Worm (Caenorhabditis elegans) whole organism, late embryonic: Measurements from ENCODE around the gene syx-3.
A peak's percentile ranks its signal among the peaks of the same experiment; 100 is the strongest.

Experiments used
- C38D4.7 ChIP-seq: fragments of 200-800 bp; sonication (Bioruptor generic); optimal IDR thresholded peaks from 2 replicates; lab custom pipeline; 2018; ENCODE audit warnings: mild to moderate bottlenecking, missing genetic modification characterization, moderate library complexity, missing compliant biosample characterization
- F13H6.1 ChIP-seq: sonication (generic microtip); optimal IDR thresholded peaks from 2 replicates; lab custom pipeline; 2016; ENCODE audit warnings: missing genetic modification characterization, missing compliant biosample characterization
- ama-1 ChIP-seq: fragments of 150-350 bp; optimal IDR thresholded peaks from 2 replicates; lab custom pipeline; 2014
- ceh-18 ChIP-seq: sonication (generic microtip); optimal IDR thresholded peaks from 2 replicates; lab custom pipeline; 2016; ENCODE audit warnings: missing genetic modification characterization, missing compliant biosample characterization
- ets-4 ChIP-seq: sonication (generic microtip); optimal IDR thresholded peaks from 2 replicates; lab custom pipeline; 2016; ENCODE audit warnings: missing genetic modification characterization, missing compliant biosample characterization
- fkh-10 ChIP-seq: fragments of 150-350 bp; optimal IDR thresholded peaks from 2 replicates; lab custom pipeline; 2014; ENCODE audit warnings: missing biosample characterization, missing genetic modification reagents, missing genetic modification characterization
- mec-3 ChIP-seq: sonication (generic microtip); optimal IDR thresholded peaks from 2 replicates; lab custom pipeline; 2016; ENCODE audit warnings: borderline replicate concordance, missing genetic modification characterization, missing compliant biosample characterization
- nfya-1 ChIP-seq: sonication (generic microtip); optimal IDR thresholded peaks from 2 replicates; lab custom pipeline; 2017; ENCODE audit warnings: missing genetic modification characterization, mild to moderate bottlenecking, missing compliant biosample characterization, antibody characterized with exemption, moderate library complexity
- nhr-11 ChIP-seq: fragments of 150-350 bp; optimal IDR thresholded peaks from 2 replicates; lab custom pipeline; 2014; ENCODE audit warnings: missing biosample characterization, missing genetic modification characterization
- sox-4 ChIP-seq: sonication (generic microtip); optimal IDR thresholded peaks from 2 replicates; lab custom pipeline; 2017; ENCODE audit warnings: mild to moderate bottlenecking, missing genetic modification characterization, inconsistent platforms, missing compliant biosample characterization
- syd-9 ChIP-seq: sonication (generic microtip); optimal IDR thresholded peaks from 2 replicates; lab custom pipeline; 2016; ENCODE audit warnings: mild to moderate bottlenecking, missing genetic modification characterization, moderate library complexity, missing compliant biosample characterization
- tbx-2 ChIP-seq: sonication (generic microtip); optimal IDR thresholded peaks from 2 replicates; lab custom pipeline; 2016; ENCODE audit warnings: missing genetic modification characterization, missing compliant biosample characterization

DNA sequence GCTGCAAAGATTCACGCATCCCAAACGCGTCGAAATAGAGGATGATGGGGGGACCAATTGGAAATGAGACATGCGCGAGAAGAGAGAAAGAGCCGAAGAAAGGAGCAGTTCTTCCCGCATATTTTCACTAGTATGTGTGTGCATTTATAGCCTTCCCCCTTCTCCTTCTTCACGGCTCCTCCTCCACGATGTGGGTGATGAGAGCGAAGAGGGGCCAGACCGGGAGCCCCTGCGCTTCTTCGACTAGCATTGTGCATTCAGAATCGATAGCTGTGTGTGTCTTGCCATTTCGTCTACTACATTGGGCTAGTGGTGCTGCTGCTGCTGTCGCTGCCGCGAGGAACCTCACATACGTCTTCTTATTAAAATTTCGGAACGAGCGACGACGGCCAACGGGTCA, 19.3 kb downstream of the syx-3 start, which contains the start of gene jkk-1:
- TF ChIP-seq ets-4 (tag; lab: Kevin White, UChicago) (no peak), mec-3 (tag; lab: Kevin White, UChicago) (no peak), C38D4.7 (no peak), nfya-1 (tag; lab: Kevin White, UChicago) (peak; percentile 59), syd-9 (tag; lab: Kevin White, UChicago) (no peak), tbx-2 (tag; lab: Kevin White, UChicago) (peak; percentile 30), F13H6.1 (tag; lab: Kevin White, UChicago) (no peak), fkh-10 (GFP tag; lab: Kevin White, UChicago) (no peak), nhr-11 (tag; lab: Kevin White, UChicago) (no peak), sox-4 (no peak), ama-1 (lab: Kevin White, UChicago) (no peak), ceh-18 (no peak)
